Fruit fly (Drosophila melanogaster) whole organism, adult: Measurements from ENCODE around the gene Ube4A.

ENCODE experiments used
- CG14711 ChIP-seq: fragments of 200-800 bp; sonication (Bioruptor generic); optimal IDR thresholded peaks from 2 replicates; lab custom pipeline; 2018; ENCODE audit warnings: missing biosample characterization, mild to moderate bottlenecking, missing genetic modification characterization, moderate library complexity
- CG1620 ChIP-seq: fragments of 200-800 bp; sonication (Bioruptor generic); optimal IDR thresholded peaks from 2 replicates; lab custom pipeline; 2016; ENCODE audit warnings: missing biosample characterization, missing genetic modification characterization
- CG7045 ChIP-seq: fragments of 200-800 bp; sonication (Bioruptor generic); optimal IDR thresholded peaks from 2 replicates; lab custom pipeline; 2017; ENCODE audit warnings: missing biosample characterization, mild to moderate bottlenecking, missing genetic modification characterization
- Hr96 ChIP-seq: fragments of 200-800 bp; sonication (Bioruptor generic); optimal IDR thresholded peaks from 2 replicates; lab custom pipeline; 2016; ENCODE audit warnings: missing biosample characterization, missing genetic modification characterization
- Mnt ChIP-seq: fragments of 200-800 bp; sonication (Bioruptor generic); optimal IDR thresholded peaks from 2 replicates; lab custom pipeline; 2016; ENCODE audit warnings: missing biosample characterization, mild to moderate bottlenecking, missing genetic modification characterization
- bab1 ChIP-seq: fragments of 200-800 bp; sonication (Bioruptor generic); optimal IDR thresholded peaks from 3 replicates; lab custom pipeline; 2019; ENCODE audit warnings: missing biosample characterization, mild to moderate bottlenecking, missing genetic modification characterization, moderate library complexity
- kay ChIP-seq: fragments of 200-800 bp; sonication (Bioruptor generic); peaks from one replicate; lab custom pipeline; 2016; ENCODE audit warnings: missing biosample characterization, missing genetic modification characterization, borderline replicate concordance
- pad ChIP-seq: fragments of 200-800 bp; sonication (Bioruptor generic); optimal IDR thresholded peaks from 3 replicates; lab custom pipeline; 2017; ENCODE audit warnings: missing biosample characterization, missing genetic modification characterization, mild to moderate bottlenecking, moderate library complexity, missing genetic modification reagents
- tj ChIP-seq: fragments of 200-800 bp; sonication (Bioruptor generic); optimal IDR thresholded peaks from 3 replicates; lab custom pipeline; 2017; ENCODE audit warnings: missing biosample characterization, mild to moderate bottlenecking, missing genetic modification characterization, moderate library complexity

DNA sequence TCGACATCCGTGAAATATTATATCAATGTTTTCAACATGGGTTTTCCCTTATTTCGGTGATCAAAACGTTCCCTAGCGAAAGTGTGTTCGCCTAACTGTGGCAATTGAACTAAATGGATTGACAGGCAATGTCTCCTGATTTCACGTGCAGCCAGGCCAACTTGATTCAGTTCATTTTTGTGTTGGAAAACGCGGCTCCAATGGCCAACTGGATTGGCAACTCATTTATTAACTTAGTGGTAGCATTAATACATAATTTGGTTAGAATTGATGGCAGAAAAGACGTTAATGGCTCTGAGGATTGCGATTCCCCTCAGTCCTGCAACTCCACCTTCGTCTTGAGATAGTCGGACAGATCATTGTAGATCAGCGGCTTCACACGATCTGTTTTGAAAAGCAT lies 28.3 kb downstream of the Ube4A start, which contains the start of gene CG11327:
- TF ChIP-seq bab1 (GFP tag; lab: Kevin White, UChicago) (no peak), kay (GFP tag; lab: Kevin White, UChicago) (no peak), Mnt (no peak), CG1620 (GFP tag; lab: Kevin White, UChicago) (no peak), pad (no peak), tj (GFP tag; lab: Kevin White, UChicago) (no peak), CG7045 (GFP tag; lab: Kevin White, UChicago) (no peak), Hr96 (GFP tag; lab: Kevin White, UChicago) (no peak), CG14711 (tag; lab: Kevin White, UChicago) (no peak)
